Worm (Caenorhabditis elegans): ENCODE data around the gene F46F2.5.

- TF ChIP-seq flt-1 (GFP tag; IDR thresholded peaks at IDR 0.05): no peak
- no peak for TF ChIP-seq cog-1 (tag; optimal IDR thresholded peaks at IDR 0.05)
- no peak for TF ChIP-seq T22C8.4 (GFP tag; IDR thresholded peaks at IDR 0.05)
- TF ChIP-seq ref-1 (GFP tag; conservative IDR thresholded peaks at IDR 0.05): no peak
- no peak for TF ChIP-seq ztf-23 (GFP tag; IDR thresholded peaks at IDR 0.05)
Measured at ce11 chrX:15262875-15263274, 352 bp downstream of the F46F2.5 start.
